Worm (Caenorhabditis elegans) whole organism, early embryonic: ENCODE measurements around the gene scav-2.

ENCODE experiments used
- ets-7 ChIP-seq: sonication (generic microtip); optimal IDR thresholded peaks from 2 replicates; lab custom pipeline; 2016; ENCODE audit warnings: missing genotype, missing genetic modification characterization, missing compliant biosample characterization
- hmbx-1 ChIP-seq: sonication (generic microtip); optimal IDR thresholded peaks from 2 replicates; lab custom pipeline; 2016; ENCODE audit warnings: mild to moderate bottlenecking, missing genetic modification characterization, missing compliant biosample characterization
- scrt-1 ChIP-seq: fragments of 200-800 bp; sonication (Bioruptor generic); IDR thresholded peaks from 2 replicates; pipeline ENCODE4 v1.3.6; 2022; ENCODE audit warnings: missing genetic modification characterization, missing compliant biosample characterization

DNA sequence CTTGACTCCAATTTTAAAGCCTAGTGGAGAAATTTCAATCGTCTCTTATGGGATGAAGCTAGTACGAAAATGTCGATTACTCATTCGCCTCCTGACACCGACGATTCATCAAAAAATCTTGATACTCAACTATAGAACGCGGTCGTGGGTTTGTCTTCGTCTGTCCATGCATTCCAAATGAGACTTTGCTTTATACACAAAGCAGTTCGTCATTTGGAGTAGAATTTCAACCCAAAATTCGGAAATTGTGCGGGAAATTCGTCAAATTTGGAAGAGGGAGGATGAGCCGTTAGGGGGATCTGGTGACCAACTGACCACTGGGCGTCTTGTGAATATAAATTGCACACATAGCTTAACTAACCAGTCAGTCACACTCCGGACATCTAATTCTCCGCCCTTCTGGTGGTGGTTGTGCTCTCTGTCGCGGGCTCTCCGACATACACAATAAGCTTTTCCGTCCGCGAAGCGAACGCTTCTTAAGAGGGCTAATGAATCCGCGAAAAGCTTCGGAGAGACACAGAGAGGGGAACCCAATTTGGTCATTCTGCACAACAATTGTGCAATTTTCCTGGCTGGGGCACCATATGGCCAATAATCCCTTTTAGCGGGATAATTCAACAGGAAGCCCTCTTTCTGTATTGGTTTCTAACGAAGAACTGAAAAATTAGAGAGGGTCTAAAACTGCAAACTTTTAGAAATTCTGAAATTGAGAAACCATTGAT lies 29.9 kb downstream of the scav-2 start:
- no peak for TF ChIP-seq hmbx-1 (tag; lab: Kevin White, UChicago)
- TF ChIP-seq ets-7 (tag; lab: Kevin White, UChicago), result no peak
- no peak for TF ChIP-seq scrt-1 (GFP tag; lab: Robert Waterston, UW)
